Worm (Caenorhabditis elegans) whole organism, young adult: ENCODE results near the gene pals-21.

ENCODE experiments used
- B0035.1 ChIP-seq: sonication (generic microtip); optimal IDR thresholded peaks from 2 replicates; lab custom pipeline; 2016; ENCODE audit warnings: missing genetic modification characterization, mild to moderate bottlenecking, missing compliant biosample characterization, missing genotype, missing genetic modification reagents
- C17E4.6 ChIP-seq: fragments of 200-800 bp; sonication (Bioruptor generic); IDR thresholded peaks from 2 replicates; pipeline ENCODE4 v1.3.6; 2022; ENCODE audit warnings: missing genetic modification reagents, missing genetic modification characterization, missing compliant biosample characterization
- F49E8.2 ChIP-seq: sonication (generic microtip); optimal IDR thresholded peaks from 3 replicates; lab custom pipeline; 2017; ENCODE audit warnings: missing genetic modification characterization, mild to moderate bottlenecking, missing compliant biosample characterization, antibody characterized with exemption, moderate library complexity; ENCODE audit not compliant: insufficient read depth
- ama-1 ChIP-seq, 3 experiments: fragments of 150-350 bp in 1 of 3; sonication (generic microtip) in 2 of 3; optimal IDR thresholded peaks; 2 replicates each; lab custom pipeline; 2014 to 2018; ENCODE audit warnings: missing biosample characterization in 2 of 3, missing genetic modification characterization in 2 of 3, missing genetic modification reagents in 2 of 3
- ceh-40 ChIP-seq: fragments of 200-800 bp; sonication (Bioruptor generic); IDR thresholded peaks from 2 replicates; pipeline ENCODE4 v1.3.6; 2022; ENCODE audit warnings: missing genetic modification characterization, missing compliant biosample characterization
- efl-1 ChIP-seq: fragments of 150-350 bp; optimal IDR thresholded peaks from 2 replicates; lab custom pipeline; 2014; ENCODE audit warnings: missing biosample characterization, missing genetic modification reagents, missing genetic modification characterization
- ets-4 ChIP-seq: fragments of 200-800 bp; sonication (Bioruptor generic); optimal IDR thresholded peaks from 2 replicates; lab custom pipeline; 2018; ENCODE audit warnings: mild to moderate bottlenecking, missing genetic modification characterization, missing compliant biosample characterization
- gei-17 ChIP-seq: fragments of 200-800 bp; sonication (Bioruptor generic); optimal IDR thresholded peaks from 2 replicates; lab custom pipeline; 2018; ENCODE audit warnings: mild to moderate bottlenecking, missing genetic modification characterization, missing compliant biosample characterization
- lin-26 ChIP-seq: fragments of 200-800 bp; sonication (Bioruptor generic); IDR thresholded peaks from 2 replicates; pipeline ENCODE4 v1.3.6; 2022; ENCODE audit warnings: missing genetic modification reagents, missing genetic modification characterization, missing compliant biosample characterization
- mxl-1 ChIP-seq: sonication (generic microtip); optimal IDR thresholded peaks from 2 replicates; lab custom pipeline; 2016; ENCODE audit warnings: missing genetic modification characterization, missing compliant biosample characterization
- snpc-3.4 ChIP-seq: sonication (generic microtip); optimal IDR thresholded peaks from 2 replicates; lab custom pipeline; 2017; ENCODE audit warnings: missing genetic modification characterization, mild to moderate bottlenecking, missing compliant biosample characterization, antibody characterized with exemption, moderate library complexity, missing genotype, missing genetic modification reagents
- snpc-4 ChIP-seq, 5 experiments: fragments of 150-350 bp in 1 of 5; sonication (generic microtip) in 4 of 5; optimal IDR thresholded peaks; 2 replicates each; lab custom pipeline; 2014 to 2018; ENCODE audit warnings: missing genetic modification characterization in 5 of 5, missing biosample characterization in 3 of 5, antibody characterized with exemption in 2 of 5, mild to moderate bottlenecking in 2 of 5, missing compliant biosample characterization in 2 of 5, missing genotype in 2 of 5, moderate library complexity in 2 of 5, missing genetic modification reagents in 1 of 5
- somi-1 ChIP-seq: fragments of 200-800 bp; sonication (Bioruptor generic); optimal IDR thresholded peaks from 2 replicates; lab custom pipeline; 2018; ENCODE audit warnings: mild to moderate bottlenecking, missing genetic modification characterization, missing compliant biosample characterization

ce11 chrIII:1427126-1427525 is 46.7 kb upstream of the pals-21 start, which contains the start of gene lelo-2:
- TF ChIP-seq ama-1 (optimal IDR thresholded peaks at IDR 0.05; lab: Kevin White, UChicago), result no peak
- no peak for TF ChIP-seq ama-1 (GFP tag; optimal IDR thresholded peaks at IDR 0.05; lab: Kevin White, UChicago)
- TF ChIP-seq C17E4.6 (GFP tag; lab: Robert Waterston, UW), result no peak
- TF ChIP-seq F49E8.2 (tag; lab: Kevin White, UChicago), result no peak
- no peak for TF ChIP-seq somi-1 (GFP tag; lab: Kevin White, UChicago)
- no peak for TF ChIP-seq gei-17 (GFP tag; lab: Kevin White, UChicago)
- no peak for TF ChIP-seq snpc-3.4
- no peak for TF ChIP-seq mxl-1 (tag; lab: Kevin White, UChicago)
- TF ChIP-seq efl-1 (GFP tag; lab: Kevin White, UChicago), result no peak
- TF ChIP-seq ets-4 (GFP tag; lab: Kevin White, UChicago), result no peak
- no peak for TF ChIP-seq B0035.1 (tag; lab: Kevin White, UChicago)
- TF ChIP-seq snpc-4 (GFP tag; optimal IDR thresholded peaks at IDR 0.05; lab: Kevin White, UChicago), result no peak
- TF ChIP-seq snpc-4 (tag; optimal IDR thresholded peaks at IDR 0.05; lab: Kevin White, UChicago), result no peak
- TF ChIP-seq ceh-40 (GFP tag; lab: Robert Waterston, UW), result no peak
- no peak for TF ChIP-seq lin-26 (GFP tag; lab: Robert Waterston, UW)
